Fruit fly (Drosophila melanogaster): ENCODE measurements around the gene Rab7.
A peak's percentile ranks its signal among the peaks of the same experiment; 100 is the strongest.

dm6 chr3R:24015939-24016913 lies 23.4 kb downstream of the Rab7 start:
- TF ChIP-seq EcR (GFP tag; optimal IDR thresholded peaks at IDR 0.05) = peak in 1 of 2 experiments; percentile 55
- no peak for TF ChIP-seq CG8478 (optimal IDR thresholded peaks at IDR 0.05)
